Worm (Caenorhabditis elegans) whole organism, L1 larva: ENCODE measurements around the gene C14A4.8.

Source experiments
- ceh-82 ChIP-seq, 3 experiments: fragments of 150-350 bp in 1 of 3; sonication (generic microtip) in 2 of 3; optimal IDR thresholded peaks; 2 replicates each; lab custom pipeline; 2014 to 2017; ENCODE audit warnings: missing biosample characterization in 3 of 3, missing genetic modification characterization in 3 of 3
- dsc-1 ChIP-seq: sonication (generic microtip); optimal IDR thresholded peaks from 2 replicates; lab custom pipeline; 2016; ENCODE audit warnings: mild to moderate bottlenecking, missing genetic modification characterization, missing compliant biosample characterization
- elt-3 ChIP-seq, 6 experiments: fragments of 150-350 bp in 1 of 6; sonication (generic microtip); optimal IDR thresholded peaks; 2 replicates each; lab custom pipeline; 2017 to 2018; ENCODE audit warnings: missing biosample characterization in 6 of 6, missing genetic modification characterization in 6 of 6, inconsistent platforms in 1 of 6
- jun-1 ChIP-seq: fragments of 150-350 bp; optimal IDR thresholded peaks from 2 replicates; lab custom pipeline; 2014; ENCODE audit warnings: missing biosample characterization, missing genetic modification reagents, missing genetic modification characterization
- lin-13 ChIP-seq: fragments of 150-350 bp; optimal IDR thresholded peaks from 2 replicates; lab custom pipeline; 2014; ENCODE audit warnings: missing biosample characterization, missing genetic modification reagents, missing genetic modification characterization
- nhr-12 ChIP-seq: sonication (generic microtip); optimal IDR thresholded peaks from 2 replicates; lab custom pipeline; 2017; ENCODE audit warnings: missing biosample characterization, missing genetic modification characterization
- pag-3 ChIP-seq: sonication (generic microtip); optimal IDR thresholded peaks from 2 replicates; lab custom pipeline; 2017; ENCODE audit warnings: missing genetic modification characterization, mild to moderate bottlenecking, missing compliant biosample characterization, antibody characterized with exemption, borderline replicate concordance; ENCODE audit not compliant: insufficient read depth
- rnt-1 ChIP-seq: sonication (generic microtip); optimal IDR thresholded peaks from 2 replicates; lab custom pipeline; 2016; ENCODE audit warnings: mild to moderate bottlenecking, missing genetic modification characterization, moderate library complexity, missing compliant biosample characterization
- unc-62 ChIP-seq: fragments of 150-350 bp; optimal IDR thresholded peaks from 2 replicates; lab custom pipeline; 2014; ENCODE audit warnings: missing biosample characterization, missing genetic modification reagents, missing genetic modification characterization
- unc-86 ChIP-seq: sonication (generic microtip); optimal IDR thresholded peaks from 2 replicates; lab custom pipeline; 2016; ENCODE audit warnings: missing genetic modification characterization, missing compliant biosample characterization
- unc-98 ChIP-seq: fragments of 200-800 bp; sonication (Bioruptor generic); IDR thresholded peaks from 2 replicates; pipeline ENCODE4 v1.3.6; 2022; ENCODE audit warnings: missing genetic modification characterization, missing compliant biosample characterization
- ztf-11 ChIP-seq, 2 experiments: sonication (generic microtip); optimal IDR thresholded peaks; 2 replicates each; lab custom pipeline; 2016 to 2017; ENCODE audit warnings: missing genetic modification characterization in 2 of 2, missing biosample characterization in 1 of 2, missing compliant biosample characterization in 1 of 2
- ztf-4 ChIP-seq: fragments of 150-350 bp; optimal IDR thresholded peaks from 2 replicates; lab custom pipeline; 2014; ENCODE audit warnings: missing biosample characterization, missing genetic modification characterization

ce11 chrII:10603560-10603959 is 5.6 kb upstream of the C14A4.8 start:
- TF ChIP-seq ztf-4, result no peak
- TF ChIP-seq dsc-1 (tag; lab: Kevin White, UChicago), result no peak
- TF ChIP-seq pag-3 (tag; lab: Kevin White, UChicago), result no peak
- TF ChIP-seq ceh-82 (tag; optimal IDR thresholded peaks at IDR 0.05; lab: Kevin White, UChicago), result no peak
- TF ChIP-seq unc-62 (GFP tag; lab: Kevin White, UChicago), result no peak
- TF ChIP-seq rnt-1 (tag; lab: Kevin White, UChicago), result no peak
- TF ChIP-seq elt-3 (tag; optimal IDR thresholded peaks at IDR 0.05; lab: Kevin White, UChicago), result no peak
- TF ChIP-seq ztf-11 (tag; optimal IDR thresholded peaks at IDR 0.05; lab: Kevin White, UChicago), result no peak
- TF ChIP-seq lin-13, result no peak
- no peak for TF ChIP-seq unc-98 (GFP tag; lab: Robert Waterston, UW)
- TF ChIP-seq jun-1 (tag; lab: Kevin White, UChicago), result no peak
- no peak for TF ChIP-seq unc-86 (tag; lab: Kevin White, UChicago)
- no peak for TF ChIP-seq nhr-12
